Fruit fly (Drosophila melanogaster): ENCODE measurements around the gene CG3168.

CG3168 gene

DNA sequence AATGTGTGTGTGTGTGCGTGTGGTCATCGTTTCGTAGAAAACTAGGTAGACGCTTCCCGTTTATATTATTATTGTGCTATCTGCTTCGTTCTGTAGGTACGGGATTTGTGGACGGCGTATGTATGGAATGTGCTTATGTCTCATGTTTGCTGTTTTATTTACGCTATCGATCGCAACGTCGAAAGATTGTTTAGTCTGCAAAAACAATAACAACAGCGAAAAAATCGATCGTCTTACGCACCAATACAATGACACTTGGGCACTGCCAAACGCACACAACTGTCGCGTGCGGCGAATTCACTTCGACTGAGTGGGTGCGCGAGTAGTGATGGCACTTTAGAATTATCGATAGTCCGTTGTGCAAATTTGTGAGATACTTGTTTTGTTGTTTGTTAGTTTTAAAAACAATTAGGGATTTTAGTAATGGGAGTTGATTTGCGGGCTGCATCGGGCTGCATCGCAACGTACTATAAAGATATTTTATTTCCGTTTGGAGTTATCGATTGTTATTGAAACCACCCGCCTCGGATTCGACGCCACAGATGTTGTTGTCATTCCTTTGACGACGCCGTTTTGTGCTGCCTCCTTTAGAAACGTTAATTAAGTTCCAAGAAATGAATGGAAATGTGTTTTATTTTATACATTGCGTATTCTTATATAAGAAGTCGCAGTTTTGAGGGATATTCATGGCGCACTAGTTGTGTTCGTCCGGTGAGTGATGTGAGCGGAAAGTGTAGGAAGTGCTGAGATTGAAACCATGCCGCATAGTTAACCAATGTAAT lies 19.6 kb upstream of the CG3168 start (continued):
- TF ChIP-seq CG17802 (tag; optimal IDR thresholded peaks at IDR 0.05): no peak
- TF ChIP-seq CG12391 (tag; optimal IDR thresholded peaks at IDR 0.05): peak; percentile 25
- TF ChIP-seq CG11560 (tag; IDR thresholded peaks at IDR 0.05): no peak
- no peak for TF ChIP-seq CG17361 (GFP tag; IDR thresholded peaks at IDR 0.05)
- peak; percentile 44 for TF ChIP-seq MBD-R2 (GFP tag; IDR thresholded peaks at IDR 0.05)
- no peak for TF ChIP-seq esg (GFP tag; conservative IDR thresholded peaks at IDR 0.05)
- no peak for TF ChIP-seq CG3726 (GFP tag; IDR thresholded peaks at IDR 0.05)
- TF ChIP-seq Elba2 (GFP tag; optimal IDR thresholded peaks at IDR 0.05): no peak
- peak; percentile 3 for TF ChIP-seq CG3995 (GFP tag; optimal IDR thresholded peaks at IDR 0.05)
- TF ChIP-seq Sry-β (GFP tag; optimal IDR thresholded peaks at IDR 0.05): no peak
- peak; percentile 70 for TF ChIP-seq hbn (GFP tag; IDR thresholded peaks at IDR 0.05; ENCODE audit: partially characterized antibody)
- TF ChIP-seq CG3407 (GFP tag; optimal IDR thresholded peaks at IDR 0.05): no peak
- TF ChIP-seq CG5245 (GFP tag; optimal IDR thresholded peaks at IDR 0.05): no peak
- TF ChIP-seq org-1 (GFP tag; optimal IDR thresholded peaks at IDR 0.05): no peak
- TF ChIP-seq Hmx (GFP tag; optimal IDR thresholded peaks at IDR 0.05): no peak
- TF ChIP-seq wor (GFP tag; IDR thresholded peaks at IDR 0.05): no peak
- no peak for TF ChIP-seq ap (GFP tag; IDR thresholded peaks at IDR 0.05)
- no peak for TF ChIP-seq CG7786 (GFP tag; optimal IDR thresholded peaks at IDR 0.05)
- TF ChIP-seq sc (optimal IDR thresholded peaks at IDR 0.05): no peak
- no peak for TF ChIP-seq sc (GFP tag; optimal IDR thresholded peaks at IDR 0.05)
- no peak for TF ChIP-seq CG7271 (tag; optimal IDR thresholded peaks at IDR 0.05)
- peak; percentile 27 for TF ChIP-seq ewg (GFP tag; optimal IDR thresholded peaks at IDR 0.05)
- no peak for TF ChIP-seq HmgZ (tag; optimal IDR thresholded peaks at IDR 0.05)
- no peak for TF ChIP-seq CG18011 (GFP tag; optimal IDR thresholded peaks at IDR 0.05)
- TF ChIP-seq br (optimal IDR thresholded peaks at IDR 0.05): no peak
- TF ChIP-seq CG31365 (tag; optimal IDR thresholded peaks at IDR 0.05): no peak
- TF ChIP-seq run (tag; optimal IDR thresholded peaks at IDR 0.05): no peak
- peak; percentile 1 for TF ChIP-seq Hsf (GFP tag; optimal IDR thresholded peaks at IDR 0.05)
- no peak for TF ChIP-seq phol (tag; optimal IDR thresholded peaks at IDR 0.05)
- TF ChIP-seq fd96Cb (tag; optimal IDR thresholded peaks at IDR 0.05): no peak
- TF ChIP-seq CG30020 (tag; optimal IDR thresholded peaks at IDR 0.05): no peak
- no peak for TF ChIP-seq gcm (GFP tag; optimal IDR thresholded peaks at IDR 0.05)
- TF ChIP-seq D (optimal IDR thresholded peaks at IDR 0.05): no peak
- TF ChIP-seq D (GFP tag; optimal IDR thresholded peaks at IDR 0.05): no peak
- TF ChIP-seq bowl (GFP tag; IDR thresholded peaks at IDR 0.05): no peak
- TF ChIP-seq ci (GFP tag; IDR thresholded peaks at IDR 0.05): no peak; the same call in 1 of the 3 replicates
- TF ChIP-seq Atf3 (GFP tag; optimal IDR thresholded peaks at IDR 0.05): no peak
- TF ChIP-seq CG7839 (tag; optimal IDR thresholded peaks at IDR 0.05): no peak
- TF ChIP-seq Sox100B (GFP tag; optimal IDR thresholded peaks at IDR 0.05): no peak
- TF ChIP-seq chm (GFP tag; IDR thresholded peaks at IDR 0.05): no peak
- TF ChIP-seq NfI (GFP tag; optimal IDR thresholded peaks at IDR 0.05): no peak
- TF ChIP-seq gt (GFP tag; IDR thresholded peaks at IDR 0.05): no peak
- no peak for TF ChIP-seq CG10366 (GFP tag; IDR thresholded peaks at IDR 0.05)
- TF ChIP-seq sr (GFP tag; IDR thresholded peaks at IDR 0.05): 0 out of 3 replicates have a peak, but pooled peaks have one; percentile 56
- no peak for TF ChIP-seq TFAM (GFP tag; optimal IDR thresholded peaks at IDR 0.05)
- TF ChIP-seq CG8388 (GFP tag; optimal IDR thresholded peaks at IDR 0.05): no peak
- TF ChIP-seq row (GFP tag; IDR thresholded peaks at IDR 0.05): peak; percentile 34; the same call in 1 of the 3 replicates
- TF ChIP-seq al (GFP tag; IDR thresholded peaks at IDR 0.05): no peak
- no peak for TF ChIP-seq Oli (tag; optimal IDR thresholded peaks at IDR 0.05)
- no peak; the same call in 1 of the 2 replicates for TF ChIP-seq Adf1 (GFP tag; IDR thresholded peaks at IDR 0.05)
- TF ChIP-seq Drgx (GFP tag; IDR thresholded peaks at IDR 0.05): no peak

All from whole organism, embryonic.